Worm (Caenorhabditis elegans) whole organism, young adult: ENCODE data around the gene srgp-1.

Experiments used
- F10E7.11 ChIP-seq: sonication (generic microtip); optimal IDR thresholded peaks from 2 replicates; lab custom pipeline; 2017; ENCODE audit warnings: mild to moderate bottlenecking, missing genetic modification characterization, moderate library complexity, missing compliant biosample characterization
- F39B2.1 ChIP-seq: fragments of 200-800 bp; sonication (Bioruptor generic); IDR thresholded peaks from 2 replicates; pipeline ENCODE4 v1.3.6; 2022; ENCODE audit warnings: missing genetic modification reagents, missing genetic modification characterization, missing compliant biosample characterization
- F49E8.2 ChIP-seq: sonication (generic microtip); optimal IDR thresholded peaks from 3 replicates; lab custom pipeline; 2017; ENCODE audit warnings: missing genetic modification characterization, mild to moderate bottlenecking, missing compliant biosample characterization, antibody characterized with exemption, moderate library complexity; ENCODE audit not compliant: insufficient read depth
- ceh-91 ChIP-seq: fragments of 200-800 bp; sonication (Bioruptor generic); IDR thresholded peaks from 2 replicates; pipeline ENCODE4 v1.3.6; 2022; ENCODE audit warnings: missing genetic modification reagents, missing genetic modification characterization, missing compliant biosample characterization
- madf-6 ChIP-seq: fragments of 200-800 bp; sonication (Bioruptor generic); IDR thresholded peaks from 2 replicates; pipeline ENCODE4 v1.3.6; 2022; ENCODE audit warnings: missing genetic modification reagents, missing genetic modification characterization, missing compliant biosample characterization
- mel-28 ChIP-seq: sonication (generic microtip); optimal IDR thresholded peaks from 2 replicates; lab custom pipeline; 2016; ENCODE audit warnings: borderline replicate concordance, mild to moderate bottlenecking, missing genetic modification characterization, missing compliant biosample characterization
- repo-1 ChIP-seq: sonication (generic microtip); optimal IDR thresholded peaks from 2 replicates; lab custom pipeline; 2017; ENCODE audit warnings: mild to moderate bottlenecking, missing genetic modification characterization, missing compliant biosample characterization

ce11 chrIV:11568249-11568940 is 1.9 kb upstream of the srgp-1 start:
- TF ChIP-seq madf-6 (GFP tag; lab: Robert Waterston, UW) (no peak), F49E8.2 (tag; lab: Kevin White, UChicago) (no peak), F10E7.11 (tag; lab: Kevin White, UChicago) (no peak), ceh-91 (GFP tag; lab: Robert Waterston, UW) (no peak), mel-28 (no peak), repo-1 (tag; lab: Kevin White, UChicago) (no peak), F39B2.1 (GFP tag; lab: Robert Waterston, UW) (no peak)
